Worm (Caenorhabditis elegans): ENCODE measurements around the gene Y71G10AR.4.

DNA sequence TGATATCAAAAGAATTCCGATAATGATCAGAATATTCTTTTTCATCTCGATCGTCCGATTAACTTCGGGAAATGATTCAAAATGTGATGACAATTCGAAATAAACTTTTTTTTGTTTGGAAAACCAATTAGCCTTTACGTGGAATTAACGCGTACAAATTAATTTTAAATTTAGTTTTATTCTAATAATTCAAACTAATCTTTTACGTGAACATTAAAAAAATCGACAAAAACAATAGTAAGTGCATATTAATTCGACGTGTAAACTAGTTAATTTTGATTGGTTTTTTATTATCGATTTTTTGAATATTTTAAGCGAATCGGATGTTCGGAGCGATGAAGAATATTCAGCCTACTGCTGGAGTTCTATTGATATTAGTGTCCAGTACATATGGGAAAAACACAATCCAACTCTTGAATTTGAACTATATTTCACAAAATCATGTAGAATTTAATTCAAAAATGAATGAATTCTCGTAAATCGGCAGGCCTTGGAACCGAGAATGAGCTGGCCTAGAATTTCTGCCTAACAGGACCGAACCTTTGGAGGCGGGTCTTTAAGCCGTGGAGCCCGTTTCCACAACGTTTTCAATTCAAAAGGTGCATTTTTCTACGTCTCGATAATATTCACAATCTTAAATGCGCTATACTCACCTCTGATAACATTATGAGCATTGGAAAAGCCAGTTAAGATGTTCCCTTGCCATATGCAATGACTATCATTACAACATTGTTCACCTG, 43.7 kb downstream of the Y71G10AR.4 start, which contains the start of the genes M70.3 and M70.2:
- no peak for TF ChIP-seq aly-2 (tag; optimal IDR thresholded peaks at IDR 0.05)
- TF ChIP-seq nhr-11 (tag; optimal IDR thresholded peaks at IDR 0.05) = no peak
- TF ChIP-seq zag-1 (tag; optimal IDR thresholded peaks at IDR 0.05) = no peak
- no peak for TF ChIP-seq unc-39 (tag; optimal IDR thresholded peaks at IDR 0.05)
- TF ChIP-seq nhr-28 (tag; optimal IDR thresholded peaks at IDR 0.05) = no peak
